In genomic region chrIII:6348578-6348977, ce11 we compare ENCODE assay signal across 6 worm cellular contexts.
TF ChIP-seq lines count a peak whose summit lies in the region.

No protein-coding gene starts in this region.

TF ChIP-seq in whole organism, L1 larva, 84 proteins besides CTCF, POLR2A, EP300 and RAD21 (continues in another document):
- no peak for TF ChIP-seq mdl-1 (tag; optimal IDR thresholded peaks at IDR 0.05; lab: Kevin White, UChicago)
- TF ChIP-seq hlh-4 (tag; optimal IDR thresholded peaks at IDR 0.05; lab: Kevin White, UChicago), result no peak
- TF ChIP-seq nhr-85 (tag; lab: Kevin White, UChicago), result no peak
- no peak for TF ChIP-seq ets-5 (GFP tag; IDR thresholded peaks at IDR 0.05; lab: Robert Waterston, UW)
- peak; percentile 73 for TF ChIP-seq fkh-8 (tag; optimal IDR thresholded peaks at IDR 0.05; lab: Kevin White, UChicago)
- no peak for TF ChIP-seq F16B12.6 (tag; optimal IDR thresholded peaks at IDR 0.05; lab: Kevin White, UChicago)
- TF ChIP-seq blmp-1 (tag; optimal IDR thresholded peaks at IDR 0.05; lab: Kevin White, UChicago), result no peak
- TF ChIP-seq C16A3.4 (tag; optimal IDR thresholded peaks at IDR 0.05; lab: Kevin White, UChicago), result no peak
- TF ChIP-seq fkh-4 (tag; optimal IDR thresholded peaks at IDR 0.05; lab: Kevin White, UChicago; ENCODE audit: borderline replicate concordance), result no peak
- TF ChIP-seq snu-23 (GFP tag; optimal IDR thresholded peaks at IDR 0.05; lab: Kevin White, UChicago), result no peak
- peak in 1 of 2 experiments; percentile 48 for TF ChIP-seq lsy-2 (tag; optimal IDR thresholded peaks at IDR 0.05; lab: Kevin White, UChicago)
- TF ChIP-seq hpl-2 (GFP tag; optimal IDR thresholded peaks at IDR 0.05; lab: Kevin White, UChicago), result no peak
- no peak for TF ChIP-seq nhr-90 (tag; optimal IDR thresholded peaks at IDR 0.05; lab: Kevin White, UChicago; ENCODE audit: poor library complexity)
- no peak for TF ChIP-seq sox-4 (tag; optimal IDR thresholded peaks at IDR 0.05; lab: Kevin White, UChicago)
- TF ChIP-seq ztf-11 (tag; optimal IDR thresholded peaks at IDR 0.05; lab: Kevin White, UChicago), result no peak
- no peak for TF ChIP-seq ceh-90 (tag; optimal IDR thresholded peaks at IDR 0.05; lab: Kevin White, UChicago)

TF ChIP-seq in whole organism, L2 larva, 48 proteins besides CTCF, POLR2A, EP300 and RAD21:
- TF ChIP-seq zag-1 (tag; optimal IDR thresholded peaks at IDR 0.05; lab: Kevin White, UChicago) (peak; percentile 35), R02D3.7 (tag; optimal IDR thresholded peaks at IDR 0.05; lab: Kevin White, UChicago) (no peak), sem-4 (tag; optimal IDR thresholded peaks at IDR 0.05; lab: Kevin White, UChicago) (peak; percentile 55), sma-9 (GFP tag; optimal IDR thresholded peaks at IDR 0.05; lab: Kevin White, UChicago) (peak; percentile 44), sma-9 (tag; optimal IDR thresholded peaks at IDR 0.05; lab: Kevin White, UChicago) (no peak), lsy-2 (tag; optimal IDR thresholded peaks at IDR 0.05; lab: Kevin White, UChicago) (peak; percentile 12 to 64), crh-2 (tag; optimal IDR thresholded peaks at IDR 0.05; lab: Kevin White, UChicago) (peak; percentile 60), C34F6.9 (tag; optimal IDR thresholded peaks at IDR 0.05; lab: Kevin White, UChicago) (peak; percentile 53), F13H6.1 (tag; optimal IDR thresholded peaks at IDR 0.05; lab: Kevin White, UChicago) (peak; percentile 57), unc-55 (GFP tag; optimal IDR thresholded peaks at IDR 0.05; lab: Kevin White, UChicago) (peak; percentile 6), nhr-23 (tag; optimal IDR thresholded peaks at IDR 0.05; lab: Kevin White, UChicago) (no peak), nhr-6 (tag; optimal IDR thresholded peaks at IDR 0.05; lab: Kevin White, UChicago) (no peak), nhr-129 (tag; optimal IDR thresholded peaks at IDR 0.05; lab: Kevin White, UChicago) (peak; percentile 43), mdl-1 (tag; optimal IDR thresholded peaks at IDR 0.05; lab: Kevin White, UChicago) (peak in 1 of 2 experiments; percentile 75)
TF ChIP-seq in whole organism, L2 larva: peak in this region for 10.

TF ChIP-seq in whole organism, L3 larva, 47 proteins besides CTCF, POLR2A, EP300 and RAD21:
- TF ChIP-seq tbx-2 (tag; optimal IDR thresholded peaks at IDR 0.05; lab: Kevin White, UChicago), result peak; percentile 49
- peak; percentile 67 for TF ChIP-seq lin-39 (tag; optimal IDR thresholded peaks at IDR 0.05; lab: Kevin White, UChicago)
- TF ChIP-seq hmg-11 (tag; optimal IDR thresholded peaks at IDR 0.05; lab: Kevin White, UChicago), result peak; percentile 18
- TF ChIP-seq nhr-43 (tag; optimal IDR thresholded peaks at IDR 0.05; lab: Kevin White, UChicago; ENCODE audit: poor library complexity, severe bottlenecking), result no peak
- TF ChIP-seq ama-1 (optimal IDR thresholded peaks at IDR 0.05; lab: Kevin White, UChicago), result peak; percentile 2
- no peak for TF ChIP-seq ceh-9 (tag; optimal IDR thresholded peaks at IDR 0.05; lab: Kevin White, UChicago)
- TF ChIP-seq egl-5 (tag; optimal IDR thresholded peaks at IDR 0.05; lab: Kevin White, UChicago), result peak; percentile 32
- peak; percentile 75 for TF ChIP-seq nfya-1 (tag; optimal IDR thresholded peaks at IDR 0.05; lab: Kevin White, UChicago; ENCODE audit: insufficient read depth)
TF ChIP-seq in whole organism, L3 larva: peak in this region for 6.

TF ChIP-seq in whole organism, L4 larva, 104 proteins besides CTCF, POLR2A, EP300 and RAD21 (continues in another document):
- TF ChIP-seq mdt-29 (GFP tag; IDR thresholded peaks at IDR 0.05; lab: Robert Waterston, UW) (no peak), lsy-2 (tag; optimal IDR thresholded peaks at IDR 0.05; lab: Kevin White, UChicago) (peak in 1 of 2 experiments; percentile 66), vab-7 (GFP tag; IDR thresholded peaks at IDR 0.05; lab: Robert Waterston, UW) (no peak), lin-13 (GFP tag; optimal IDR thresholded peaks at IDR 0.05; lab: Kevin White, UChicago) (no peak), zfp-3 (GFP tag; conservative IDR thresholded peaks at IDR 0.05; lab: Robert Waterston, UW) (no peak), rbr-2 (tag; optimal IDR thresholded peaks at IDR 0.05; lab: Kevin White, UChicago) (peak; percentile 37), nhr-6 (tag; optimal IDR thresholded peaks at IDR 0.05; lab: Kevin White, UChicago) (no peak), F37D6.2 (tag; optimal IDR thresholded peaks at IDR 0.05; lab: Kevin White, UChicago) (peak; percentile 38), nhr-48 (tag; optimal IDR thresholded peaks at IDR 0.05; lab: Kevin White, UChicago) (peak; percentile 5), hmg-1.1 (GFP tag; IDR thresholded peaks at IDR 0.05; lab: Robert Waterston, UW) (0 out of 2 replicates have a peak, but pooled peaks have one; percentile 16), nhr-28 (tag; optimal IDR thresholded peaks at IDR 0.05; lab: Kevin White, UChicago) (no peak), daf-8 (GFP tag; IDR thresholded peaks at IDR 0.05; lab: Robert Waterston, UW) (no peak), lin-29 (GFP tag; IDR thresholded peaks at IDR 0.05; lab: Robert Waterston, UW) (no peak), nhr-11 (tag; optimal IDR thresholded peaks at IDR 0.05; lab: Kevin White, UChicago) (no peak), ctbp-1 (GFP tag; IDR thresholded peaks at IDR 0.05; lab: Robert Waterston, UW) (peak; percentile 73), mdl-1 (tag; optimal IDR thresholded peaks at IDR 0.05; lab: Kevin White, UChicago) (peak in 1 of 2 experiments; percentile 73), zip-11 (GFP tag; IDR thresholded peaks at IDR 0.05; lab: Robert Waterston, UW) (no peak), dmd-6 (GFP tag; IDR thresholded peaks at IDR 0.05; lab: Robert Waterston, UW) (peak; percentile 36), mxl-3 (GFP tag; optimal IDR thresholded peaks at IDR 0.05; lab: Kevin White, UChicago) (no peak), ceh-20 (GFP tag; IDR thresholded peaks at IDR 0.05; lab: Robert Waterston, UW) (no peak)

TF ChIP-seq in whole organism, midembryonic, 9 proteins besides CTCF, POLR2A, EP300 and RAD21:
- no peak for TF ChIP-seq klf-2 (GFP tag; conservative IDR thresholded peaks at IDR 0.05; lab: Robert Waterston, UW)
- no peak for TF ChIP-seq flt-1 (GFP tag; IDR thresholded peaks at IDR 0.05; lab: Robert Waterston, UW)
- no peak for TF ChIP-seq ref-1 (GFP tag; conservative IDR thresholded peaks at IDR 0.05; lab: Robert Waterston, UW)
- 0 out of 2 replicates have a peak, but pooled peaks have one; percentile 34 for TF ChIP-seq tab-1 (GFP tag; IDR thresholded peaks at IDR 0.05; lab: Robert Waterston, UW)
TF ChIP-seq in whole organism, midembryonic: peak in this region for 1.

TF ChIP-seq in whole organism, young adult, 124 proteins besides CTCF, POLR2A, EP300 and RAD21 (continues in another document):
- 0 out of 2 replicates have a peak, but pooled peaks have one; percentile 15 for TF ChIP-seq pbrm-1 (GFP tag; IDR thresholded peaks at IDR 0.05; lab: Robert Waterston, UW)
- TF ChIP-seq efl-1 (GFP tag; optimal IDR thresholded peaks at IDR 0.05; lab: Kevin White, UChicago), result no peak
- no peak for TF ChIP-seq lsl-1 (GFP tag; optimal IDR thresholded peaks at IDR 0.05; lab: Kevin White, UChicago)
- peak in 1 of 3 experiments; percentile 11 for TF ChIP-seq lin-35 (GFP tag; optimal IDR thresholded peaks at IDR 0.05; lab: Kevin White, UChicago)
- no peak for TF ChIP-seq fkh-3 (tag; optimal IDR thresholded peaks at IDR 0.05; lab: Kevin White, UChicago)
- 0 out of 2 replicates have a peak, but pooled peaks have one; percentile 38 for TF ChIP-seq hsf-1 (GFP tag; IDR thresholded peaks at IDR 0.05; lab: Robert Waterston, UW)
- no peak for TF ChIP-seq somi-1 (GFP tag; optimal IDR thresholded peaks at IDR 0.05; lab: Kevin White, UChicago)
- TF ChIP-seq attf-5 (GFP tag; optimal IDR thresholded peaks at IDR 0.05; lab: Kevin White, UChicago), result no peak
- no peak for TF ChIP-seq ceh-40 (GFP tag; IDR thresholded peaks at IDR 0.05; lab: Robert Waterston, UW)
- TF ChIP-seq chd-7 (tag; optimal IDR thresholded peaks at IDR 0.05; lab: Kevin White, UChicago), result peak; percentile 52
- no peak for TF ChIP-seq egl-18 (GFP tag; IDR thresholded peaks at IDR 0.05; lab: Robert Waterston, UW)
- no peak for TF ChIP-seq B0019.2 (GFP tag; conservative IDR thresholded peaks at IDR 0.05; lab: Robert Waterston, UW)
- TF ChIP-seq Y67H2A.10 (GFP tag; conservative IDR thresholded peaks at IDR 0.05; lab: Robert Waterston, UW), result no peak
- no peak for TF ChIP-seq ets-4 (GFP tag; optimal IDR thresholded peaks at IDR 0.05; lab: Kevin White, UChicago)
- no peak for TF ChIP-seq bed-2 (GFP tag; IDR thresholded peaks at IDR 0.05; lab: Robert Waterston, UW)
- TF ChIP-seq ceh-27 (GFP tag; optimal IDR thresholded peaks at IDR 0.05; lab: Kevin White, UChicago), result peak; percentile 57
- TF ChIP-seq lin-40 (tag; optimal IDR thresholded peaks at IDR 0.05; lab: Kevin White, UChicago), result peak; percentile 26
- peak; percentile 34; the same call in 1 of the 2 replicates for TF ChIP-seq madf-6 (GFP tag; IDR thresholded peaks at IDR 0.05; lab: Robert Waterston, UW)
- TF ChIP-seq F10E7.11 (tag; optimal IDR thresholded peaks at IDR 0.05; lab: Kevin White, UChicago), result peak; percentile 27
- no peak for TF ChIP-seq nhr-80 (tag; optimal IDR thresholded peaks at IDR 0.05; lab: Kevin White, UChicago)
- TF ChIP-seq dox-1 (GFP tag; IDR thresholded peaks at IDR 0.05; lab: Robert Waterston, UW), result no peak
- no peak for TF ChIP-seq ztf-28 (GFP tag; IDR thresholded peaks at IDR 0.05; lab: Robert Waterston, UW)
- TF ChIP-seq unc-62 (GFP tag; optimal IDR thresholded peaks at IDR 0.05; lab: Kevin White, UChicago), result no peak
- no peak for TF ChIP-seq K12H6.12 (tag; optimal IDR thresholded peaks at IDR 0.05; lab: Kevin White, UChicago)
- no peak for TF ChIP-seq rpc-1 (optimal IDR thresholded peaks at IDR 0.05; lab: Kevin White, UChicago)
- no peak for TF ChIP-seq rpc-1 (tag; optimal IDR thresholded peaks at IDR 0.05; lab: Kevin White, UChicago)
- no peak for TF ChIP-seq B0336.3 (GFP tag; IDR thresholded peaks at IDR 0.05; lab: Robert Waterston, UW)
- TF ChIP-seq nfyb-1 (GFP tag; IDR thresholded peaks at IDR 0.05; lab: Robert Waterston, UW), result no peak
- TF ChIP-seq Y95B8A.8 (GFP tag; IDR thresholded peaks at IDR 0.05; lab: Robert Waterston, UW), result no peak
- TF ChIP-seq let-526 (GFP tag; IDR thresholded peaks at IDR 0.05; lab: Robert Waterston, UW), result no peak
- no peak for TF ChIP-seq sptf-2 (GFP tag; optimal IDR thresholded peaks at IDR 0.05; lab: Kevin White, UChicago)
- no peak for TF ChIP-seq K11D2.4 (GFP tag; IDR thresholded peaks at IDR 0.05; lab: Robert Waterston, UW)
- TF ChIP-seq egl-44 (GFP tag; IDR thresholded peaks at IDR 0.05; lab: Robert Waterston, UW), result no peak
- TF ChIP-seq zfh-2 (GFP tag; conservative IDR thresholded peaks at IDR 0.05; lab: Robert Waterston, UW), result peak; percentile 42; the same call in 1 of the 2 replicates
- TF ChIP-seq cebp-1 (GFP tag; IDR thresholded peaks at IDR 0.05; lab: Robert Waterston, UW), result no peak
- peak; percentile 30 for TF ChIP-seq cebp-1 (tag; optimal IDR thresholded peaks at IDR 0.05; lab: Kevin White, UChicago)
- TF ChIP-seq him-1 (tag; optimal IDR thresholded peaks at IDR 0.05; lab: Kevin White, UChicago), result no peak
